Worm (Caenorhabditis elegans) whole organism, L1 larva: ENCODE data around the gene T13A10.64.

ENCODE experiments used
- C34B4.2 ChIP-seq: sonication (generic microtip); optimal IDR thresholded peaks from 2 replicates; lab custom pipeline; 2017; ENCODE audit warnings: mild to moderate bottlenecking, missing genetic modification characterization, missing compliant biosample characterization
- alr-1 ChIP-seq: fragments of 200-800 bp; sonication (Bioruptor generic); optimal IDR thresholded peaks from 2 replicates; lab custom pipeline; 2018; ENCODE audit warnings: borderline replicate concordance, mild to moderate bottlenecking, missing genetic modification characterization, missing compliant biosample characterization
- aly-2 ChIP-seq: fragments of 150-350 bp; optimal IDR thresholded peaks from 2 replicates; lab custom pipeline; 2014; ENCODE audit warnings: missing biosample characterization, missing genetic modification characterization
- ceh-63 ChIP-seq: fragments of 200-800 bp; sonication (Bioruptor generic); optimal IDR thresholded peaks from 2 replicates; lab custom pipeline; 2018; ENCODE audit warnings: mild to moderate bottlenecking, missing genetic modification characterization, missing compliant biosample characterization
- efl-1 ChIP-seq, 4 experiments: fragments of 150-350 bp; optimal IDR thresholded peaks in 3 of 4; peaks in 1 of 4; 1 replicate in 1 of 4; 2 replicates in 3 of 4; lab custom pipeline; 2014; ENCODE audit warnings: missing biosample characterization in 2 of 4, missing genetic modification characterization in 2 of 4, missing genetic modification reagents in 2 of 4
- hlh-17 ChIP-seq: fragments of 200-800 bp; sonication (Bioruptor generic); optimal IDR thresholded peaks from 2 replicates; lab custom pipeline; 2018; ENCODE audit warnings: missing genetic modification characterization, mild to moderate bottlenecking, missing compliant biosample characterization, moderate library complexity, borderline replicate concordance
- hpl-2 ChIP-seq: fragments of 150-350 bp; optimal IDR thresholded peaks from 2 replicates; lab custom pipeline; 2014; ENCODE audit warnings: missing biosample characterization, missing genetic modification reagents, missing genetic modification characterization
- mep-1 ChIP-seq: fragments of 150-350 bp; optimal IDR thresholded peaks from 2 replicates; lab custom pipeline; 2014; ENCODE audit warnings: missing biosample characterization, missing genetic modification characterization

The T13A10.64 gene

ce11 chrIV:6301764-6302163 lies 47.0 kb downstream of the T13A10.64 start, which contains the start of gene srv-26:
Gene srv-26, minus strand, starts transcription at chrIV:6301864.
- no peak for TF ChIP-seq efl-1 (optimal IDR thresholded peaks at IDR 0.05; lab: Kevin White, UChicago)
- TF ChIP-seq efl-1 (GFP tag; optimal IDR thresholded peaks at IDR 0.05 in 1 of 2; lab: Kevin White, UChicago): peak in 1 of 2 experiments; percentile 48
- TF ChIP-seq mep-1: no peak

- TF ChIP-seq hpl-2 (GFP tag; lab: Kevin White, UChicago): no peak
- no peak for TF ChIP-seq aly-2 (tag; lab: Kevin White, UChicago)
- no peak for TF ChIP-seq ceh-63
- TF ChIP-seq C34B4.2 (tag; lab: Kevin White, UChicago): no peak
- no peak for TF ChIP-seq alr-1 (tag; lab: Kevin White, UChicago)
- TF ChIP-seq hlh-17 (GFP tag; lab: Kevin White, UChicago): no peak
- TF ChIP-seq, all 84 proteins: peak for 0
Measured at ce11 chrIV:6303642-6304041, 48.9 kb downstream of the T13A10.64 start, which contains the start of gene srv-25. Gene srv-25, minus strand, starts transcription at chrIV:6303742.
